Worm (Caenorhabditis elegans): ENCODE data around the gene hrpl-1.

hrpl-1 gene

ce11 chrII:6891176-6891575 lies 7.4 kb upstream of the hrpl-1 start:
- TF ChIP-seq aly-2 (tag; optimal IDR thresholded peaks at IDR 0.05) (no peak), sea-2 (GFP tag; optimal IDR thresholded peaks at IDR 0.05) (no peak), ztf-4 (tag; optimal IDR thresholded peaks at IDR 0.05) (no peak), ama-1 (optimal IDR thresholded peaks at IDR 0.05) (peak; percentile 97), zag-1 (tag; optimal IDR thresholded peaks at IDR 0.05) (no peak), mdl-1 (tag; optimal IDR thresholded peaks at IDR 0.05) (peak; percentile 82), mml-1 (tag; optimal IDR thresholded peaks at IDR 0.05) (no peak), lin-39 (tag; optimal IDR thresholded peaks at IDR 0.05) (peak; percentile 89), tbx-2 (tag; optimal IDR thresholded peaks at IDR 0.05) (peak; percentile 13), ztf-11 (tag; optimal IDR thresholded peaks at IDR 0.05) (no peak), unc-39 (tag; optimal IDR thresholded peaks at IDR 0.05) (no peak), egl-27 (tag; optimal IDR thresholded peaks at IDR 0.05) (no peak), ceh-28 (tag; optimal IDR thresholded peaks at IDR 0.05) (no peak), fkh-2 (tag; optimal IDR thresholded peaks at IDR 0.05) (no peak), ceh-82 (tag; optimal IDR thresholded peaks at IDR 0.05) (no peak), elt-3 (tag; optimal IDR thresholded peaks at IDR 0.05) (peak in 1 of 3 experiments; percentile 33), fos-1 (tag; optimal IDR thresholded peaks at IDR 0.05) (no peak), skn-1 (tag; optimal IDR thresholded peaks at IDR 0.05) (no peak), nhr-23 (tag; optimal IDR thresholded peaks at IDR 0.05) (peak; percentile 51), ZK546.5 (tag; optimal IDR thresholded peaks at IDR 0.05) (no peak), nhr-28 (tag; optimal IDR thresholded peaks at IDR 0.05) (no peak), egl-5 (tag; optimal IDR thresholded peaks at IDR 0.05) (no peak), pha-4 (tag; optimal IDR thresholded peaks at IDR 0.05) (peak; percentile 81), eor-1 (tag; optimal IDR thresholded peaks at IDR 0.05) (no peak), snpc-4 (tag; optimal IDR thresholded peaks at IDR 0.05) (peak; percentile 33), nfya-1 (tag; optimal IDR thresholded peaks at IDR 0.05; ENCODE audit: insufficient read depth) (peak; percentile 66), nhr-12 (tag; optimal IDR thresholded peaks at IDR 0.05) (no peak), nhr-237 (tag; optimal IDR thresholded peaks at IDR 0.05) (no peak), unc-62 (GFP tag; optimal IDR thresholded peaks at IDR 0.05) (no peak), nhr-25 (tag; optimal IDR thresholded peaks at IDR 0.05) (no peak), ceh-16 (tag; optimal IDR thresholded peaks at IDR 0.05) (no peak), nhr-67 (tag; optimal IDR thresholded peaks at IDR 0.05) (no peak), jun-1 (tag; optimal IDR thresholded peaks at IDR 0.05) (peak; percentile 52), lin-15B (tag; optimal IDR thresholded peaks at IDR 0.05) (peak; percentile 38), nhr-43 (tag; optimal IDR thresholded peaks at IDR 0.05; ENCODE audit: poor library complexity, severe bottlenecking) (peak; percentile 68), nhr-77 (tag; optimal IDR thresholded peaks at IDR 0.05) (no peak), daf-12 (tag; optimal IDR thresholded peaks at IDR 0.05) (no peak), nhr-11 (tag; optimal IDR thresholded peaks at IDR 0.05) (no peak), lsy-12 (tag; optimal IDR thresholded peaks at IDR 0.05) (peak; percentile 42), R02D3.7 (tag; optimal IDR thresholded peaks at IDR 0.05) (peak; percentile 14), nhr-76 (tag; optimal IDR thresholded peaks at IDR 0.05) (no peak), elt-2 (tag; optimal IDR thresholded peaks at IDR 0.05) (peak; percentile 67), pqm-1 (tag; optimal IDR thresholded peaks at IDR 0.05) (peak; percentile 72), ceh-9 (tag; optimal IDR thresholded peaks at IDR 0.05) (no peak), fkh-10 (GFP tag; optimal IDR thresholded peaks at IDR 0.05) (no peak), hmg-11 (tag; optimal IDR thresholded peaks at IDR 0.05) (peak; percentile 35), elt-1 (tag; optimal IDR thresholded peaks at IDR 0.05) (no peak)

DNA sequence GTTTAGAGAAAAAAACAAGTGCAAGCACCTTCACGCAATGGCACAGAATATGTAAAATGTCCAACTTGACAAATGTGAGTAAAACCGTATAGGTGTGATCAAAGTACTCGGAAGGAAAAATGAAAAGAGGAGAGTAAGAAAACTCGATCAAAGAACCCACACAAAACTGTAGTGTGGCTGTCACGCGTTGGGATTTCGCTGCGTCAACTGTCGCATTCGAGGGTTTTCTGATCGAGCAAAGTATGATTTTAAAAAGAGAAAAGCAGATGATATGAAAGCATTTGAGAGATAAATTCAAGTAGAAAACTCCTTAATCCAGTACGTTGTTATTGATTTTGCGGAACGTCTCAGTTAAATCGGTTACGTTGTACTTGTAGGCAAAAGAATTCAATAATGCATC lies 6.7 kb upstream of the hrpl-1 start:
- TF ChIP-seq mdl-1 (tag; optimal IDR thresholded peaks at IDR 0.05) (no peak), egl-5 (tag; optimal IDR thresholded peaks at IDR 0.05) (no peak), unc-39 (tag; optimal IDR thresholded peaks at IDR 0.05) (no peak), fos-1 (tag; optimal IDR thresholded peaks at IDR 0.05) (no peak), nhr-28 (tag; optimal IDR thresholded peaks at IDR 0.05) (no peak), nhr-67 (tag; optimal IDR thresholded peaks at IDR 0.05) (no peak), daf-12 (tag; optimal IDR thresholded peaks at IDR 0.05) (no peak), snpc-4 (tag; optimal IDR thresholded peaks at IDR 0.05) (no peak), pha-4 (tag; optimal IDR thresholded peaks at IDR 0.05) (peak; percentile 50), ceh-82 (tag; optimal IDR thresholded peaks at IDR 0.05) (no peak), nfya-1 (tag; optimal IDR thresholded peaks at IDR 0.05; ENCODE audit: insufficient read depth) (peak; percentile 46), nhr-77 (tag; optimal IDR thresholded peaks at IDR 0.05) (no peak), jun-1 (tag; optimal IDR thresholded peaks at IDR 0.05) (peak; percentile 86), hmg-11 (tag; optimal IDR thresholded peaks at IDR 0.05) (no peak), eor-1 (tag; optimal IDR thresholded peaks at IDR 0.05) (no peak), pqm-1 (tag; optimal IDR thresholded peaks at IDR 0.05) (peak; percentile 77), aly-2 (tag; optimal IDR thresholded peaks at IDR 0.05) (no peak), ama-1 (optimal IDR thresholded peaks at IDR 0.05) (peak; percentile 63), ceh-9 (tag; optimal IDR thresholded peaks at IDR 0.05) (no peak), ceh-16 (tag; optimal IDR thresholded peaks at IDR 0.05) (no peak), nhr-12 (tag; optimal IDR thresholded peaks at IDR 0.05) (no peak), nhr-25 (tag; optimal IDR thresholded peaks at IDR 0.05) (peak; percentile 39), mml-1 (tag; optimal IDR thresholded peaks at IDR 0.05) (no peak), nhr-76 (tag; optimal IDR thresholded peaks at IDR 0.05) (no peak), tbx-2 (tag; optimal IDR thresholded peaks at IDR 0.05) (no peak), ZK546.5 (tag; optimal IDR thresholded peaks at IDR 0.05) (no peak), unc-62 (GFP tag; optimal IDR thresholded peaks at IDR 0.05) (no peak), nhr-11 (tag; optimal IDR thresholded peaks at IDR 0.05) (no peak), fkh-10 (GFP tag; optimal IDR thresholded peaks at IDR 0.05) (no peak), sea-2 (GFP tag; optimal IDR thresholded peaks at IDR 0.05) (no peak), lin-39 (tag; optimal IDR thresholded peaks at IDR 0.05) (peak; percentile 41), R02D3.7 (tag; optimal IDR thresholded peaks at IDR 0.05) (no peak), skn-1 (tag; optimal IDR thresholded peaks at IDR 0.05) (no peak), fkh-2 (tag; optimal IDR thresholded peaks at IDR 0.05) (no peak), elt-2 (tag; optimal IDR thresholded peaks at IDR 0.05) (peak; percentile 50), nhr-43 (tag; optimal IDR thresholded peaks at IDR 0.05; ENCODE audit: poor library complexity, severe bottlenecking) (peak; percentile 85), lsy-12 (tag; optimal IDR thresholded peaks at IDR 0.05) (peak; percentile 64), nhr-23 (tag; optimal IDR thresholded peaks at IDR 0.05) (peak; percentile 60), ztf-4 (tag; optimal IDR thresholded peaks at IDR 0.05) (no peak), ceh-28 (tag; optimal IDR thresholded peaks at IDR 0.05) (no peak)

Data from whole organism, L3 larva.